Worm (Caenorhabditis elegans) whole organism, L1 larva: ENCODE results near the gene zag-1.

Experiments
- blmp-1 ChIP-seq: fragments of 150-350 bp; optimal IDR thresholded peaks from 2 replicates; lab custom pipeline; 2014; ENCODE audit warnings: missing biosample characterization, missing genetic modification characterization
- egl-27 ChIP-seq, 2 experiments: fragments of 150-350 bp in 1 of 2; sonication (generic microtip); optimal IDR thresholded peaks; 3 replicates each; lab custom pipeline; 2017 to 2018; ENCODE audit warnings: missing biosample characterization in 2 of 2, missing genetic modification characterization in 2 of 2, missing genetic modification reagents in 2 of 2
- elt-2 ChIP-seq: sonication (generic microtip); optimal IDR thresholded peaks from 2 replicates; lab custom pipeline; 2016; ENCODE audit warnings: missing genetic modification characterization, mild to moderate bottlenecking, inconsistent platforms, missing compliant biosample characterization, missing genetic modification reagents
- unc-130 ChIP-seq: fragments of 150-350 bp; optimal IDR thresholded peaks from 2 replicates; lab custom pipeline; 2017; ENCODE audit warnings: missing biosample characterization, missing genetic modification characterization, inconsistent platforms
- unc-62 ChIP-seq: fragments of 150-350 bp; optimal IDR thresholded peaks from 2 replicates; lab custom pipeline; 2014; ENCODE audit warnings: missing biosample characterization, missing genetic modification reagents, missing genetic modification characterization
- zag-1 ChIP-seq: fragments of 150-350 bp; optimal IDR thresholded peaks from 2 replicates; lab custom pipeline; 2014; ENCODE audit warnings: missing biosample characterization, missing genetic modification characterization

ce11 chrIV:3825388-3825787 is 30.3 kb upstream of the zag-1 start:
- TF ChIP-seq egl-27 (tag; optimal IDR thresholded peaks at IDR 0.05; lab: Kevin White, UChicago) (no peak), unc-130 (tag; lab: Kevin White, UChicago) (no peak), blmp-1 (tag; lab: Kevin White, UChicago) (no peak), zag-1 (no peak), elt-2 (tag; lab: Kevin White, UChicago) (no peak), unc-62 (GFP tag; lab: Kevin White, UChicago) (no peak)
